Fruit fly (Drosophila melanogaster): ENCODE data around the gene CG7872.
A peak's percentile ranks its signal among the peaks of the same experiment; 100 is the strongest.

CG7872 gene

DNA sequence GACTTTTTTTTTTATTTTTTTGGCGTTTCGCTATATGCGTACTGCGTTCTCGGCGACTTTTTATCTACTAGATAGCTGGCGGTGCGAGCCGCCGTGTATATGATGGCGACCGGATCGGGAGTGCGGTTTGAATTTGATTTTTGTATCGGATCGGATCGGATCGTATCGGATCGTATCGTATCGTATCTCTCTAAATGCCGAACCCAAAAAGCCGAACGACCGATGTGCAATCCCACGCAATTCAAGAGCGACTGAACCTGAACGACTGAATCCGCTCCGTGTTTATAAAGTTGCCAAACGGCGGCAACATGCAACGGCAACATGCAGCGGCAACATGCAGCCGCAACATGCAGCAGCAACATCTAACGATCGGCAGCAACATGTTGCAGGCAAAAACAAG is 48.3 kb downstream of the CG7872 start (continued):
- TF ChIP-seq ERR (GFP tag; optimal IDR thresholded peaks at IDR 0.05) (no peak), Nf-YB (GFP tag; optimal IDR thresholded peaks at IDR 0.05) (no peak), Ets65A (GFP tag) (no peak), CG15514 (GFP tag; optimal IDR thresholded peaks at IDR 0.05) (peak; percentile 14), Hr3 (GFP tag; optimal IDR thresholded peaks at IDR 0.05) (no peak), Usf (GFP tag; optimal IDR thresholded peaks at IDR 0.05) (no peak), MTF-1 (GFP tag; optimal IDR thresholded peaks at IDR 0.05; ENCODE audit: borderline replicate concordance) (no peak), CG11695 (GFP tag; IDR thresholded peaks at IDR 0.05) (no peak), Hey (tag; optimal IDR thresholded peaks at IDR 0.05) (no peak), CG2129 (GFP tag; IDR thresholded peaks at IDR 0.05; ENCODE audit: partially characterized antibody) (no peak), luna (GFP tag; optimal IDR thresholded peaks at IDR 0.05) (no peak), ato (GFP tag; IDR thresholded peaks at IDR 0.05; ENCODE audit: partially characterized antibody) (0 out of 2 replicates have a peak, but pooled peaks have one; percentile 27), croc (GFP tag; conservative IDR thresholded peaks at IDR 0.05) (no peak), dan (GFP tag; IDR thresholded peaks at IDR 0.05) (no peak), NFAT (GFP tag; IDR thresholded peaks at IDR 0.05) (no peak), CG2116 (GFP tag; optimal IDR thresholded peaks at IDR 0.05) (no peak), Nf-YC (tag; optimal IDR thresholded peaks at IDR 0.05) (no peak), CG6272 (GFP tag; IDR thresholded peaks at IDR 0.05) (no peak), CG1024 (GFP tag; IDR thresholded peaks at IDR 0.05) (no peak), inv (GFP tag; IDR thresholded peaks at IDR 0.05; ENCODE audit: partially characterized antibody) (no peak), CG11723 (GFP tag; optimal IDR thresholded peaks at IDR 0.05) (no peak), exex (tag; optimal IDR thresholded peaks at IDR 0.05) (no peak), dati (GFP tag; IDR thresholded peaks at IDR 0.05) (no peak), nerfin-1 (tag; optimal IDR thresholded peaks at IDR 0.05) (no peak), vfl (GFP tag; optimal IDR thresholded peaks at IDR 0.05) (no peak), CG9932 (GFP tag; IDR thresholded peaks at IDR 0.05) (no peak), CrebB (tag; optimal IDR thresholded peaks at IDR 0.05) (no peak), CG1603 (tag; optimal IDR thresholded peaks at IDR 0.05) (no peak), row (GFP tag; IDR thresholded peaks at IDR 0.05) (peak; percentile 14; the same call in 1 of the 3 replicates), CG16815 (GFP tag; optimal IDR thresholded peaks at IDR 0.05) (no peak), sima (GFP tag; optimal IDR thresholded peaks at IDR 0.05) (no peak), Dll (GFP tag; IDR thresholded peaks at IDR 0.05; ENCODE audit: partially characterized antibody) (no peak), Mad (GFP tag; optimal IDR thresholded peaks at IDR 0.05) (no peak), chinmo (GFP tag; IDR thresholded peaks at IDR 0.05; ENCODE audit: partially characterized antibody) (peak; percentile 86; the same call in 3 of the 4 replicates), cwo (GFP tag; optimal IDR thresholded peaks at IDR 0.05) (no peak), pb (GFP tag; optimal IDR thresholded peaks at IDR 0.05) (no peak), CG33557 (GFP tag; optimal IDR thresholded peaks at IDR 0.05) (no peak), tio (GFP tag; optimal IDR thresholded peaks at IDR 0.05) (no peak), Dp (GFP tag; optimal IDR thresholded peaks at IDR 0.05) (no peak), CG11504 (tag; optimal IDR thresholded peaks at IDR 0.05) (peak; percentile 100), Xrp1 (GFP tag; IDR thresholded peaks at IDR 0.05) (0 out of 2 replicates have a peak, but pooled peaks have one; percentile 8), CG17361 (GFP tag; IDR thresholded peaks at IDR 0.05) (no peak), tgo (GFP tag; IDR thresholded peaks at IDR 0.05) (no peak), bigmax (GFP tag; optimal IDR thresholded peaks at IDR 0.05) (no peak), CG31441 (GFP tag; IDR thresholded peaks at IDR 0.05) (no peak), da (GFP tag; optimal IDR thresholded peaks at IDR 0.05) (no peak), sisA (GFP tag; IDR thresholded peaks at IDR 0.05) (no peak), run (tag; optimal IDR thresholded peaks at IDR 0.05) (no peak), CG2712 (tag; optimal IDR thresholded peaks at IDR 0.05) (peak; percentile 12), CG15479 (GFP tag; optimal IDR thresholded peaks at IDR 0.05) (peak; percentile 52), CG10267 (tag; optimal IDR thresholded peaks at IDR 0.05) (no peak)

Data from whole organism, embryonic.